Worm (Caenorhabditis elegans): ENCODE results near the gene Y62H9A.14.

Y62H9A.14 gene

ce11 chrX:11934933-11935332, 13.9 kb downstream of the Y62H9A.14 start (continued):
- TF ChIP-seq rbr-2 (tag; optimal IDR thresholded peaks at IDR 0.05), result peak; percentile 72
- 0 out of 2 replicates have a peak, but pooled peaks have one; percentile 12 for TF ChIP-seq Y75B8A.6 (GFP tag; IDR thresholded peaks at IDR 0.05)
- peak; percentile 58 for TF ChIP-seq spr-3 (GFP tag; optimal IDR thresholded peaks at IDR 0.05)
- TF ChIP-seq ces-1 (GFP tag; optimal IDR thresholded peaks at IDR 0.05), result no peak
- TF ChIP-seq zag-1 (tag; optimal IDR thresholded peaks at IDR 0.05), result no peak
- TF ChIP-seq dve-1 (tag; optimal IDR thresholded peaks at IDR 0.05; ENCODE audit: insufficient read depth), result peak; percentile 43
- TF ChIP-seq lin-13 (GFP tag; optimal IDR thresholded peaks at IDR 0.05), result peak; percentile 27
- peak; percentile 42 for TF ChIP-seq sdz-12 (GFP tag; optimal IDR thresholded peaks at IDR 0.05)
- peak; percentile 74 for TF ChIP-seq ctbp-1 (GFP tag; IDR thresholded peaks at IDR 0.05)
- TF ChIP-seq lin-15B (tag; optimal IDR thresholded peaks at IDR 0.05), result no peak
- no peak for TF ChIP-seq ceh-32 (tag; optimal IDR thresholded peaks at IDR 0.05; ENCODE audit: poor library complexity)
- peak; percentile 46 for TF ChIP-seq hlh-30 (tag; optimal IDR thresholded peaks at IDR 0.05; ENCODE audit: insufficient read depth)
- TF ChIP-seq egl-43 (GFP tag; IDR thresholded peaks at IDR 0.05), result peak; percentile 94
- TF ChIP-seq fkh-10 (GFP tag; optimal IDR thresholded peaks at IDR 0.05), result no peak
- TF ChIP-seq daf-16 (GFP tag; optimal IDR thresholded peaks at IDR 0.05), result peak; percentile 55 to 85
- TF ChIP-seq daf-16 (tag; optimal IDR thresholded peaks at IDR 0.05), result peak; percentile 78
- peak; percentile 73 for TF ChIP-seq nhr-102 (tag; optimal IDR thresholded peaks at IDR 0.05)
- TF ChIP-seq Y5F2A.4 (GFP tag; optimal IDR thresholded peaks at IDR 0.05), result peak; percentile 69
- TF ChIP-seq zip-2 (tag; optimal IDR thresholded peaks at IDR 0.05), result peak; percentile 49
- TF ChIP-seq nhr-6 (tag; optimal IDR thresholded peaks at IDR 0.05), result peak; percentile 29
- TF ChIP-seq mxl-3 (GFP tag; optimal IDR thresholded peaks at IDR 0.05), result peak; percentile 11
- TF ChIP-seq zfp-2 (tag; optimal IDR thresholded peaks at IDR 0.05), result peak; percentile 40
- peak; percentile 91 for TF ChIP-seq dmd-8 (GFP tag; IDR thresholded peaks at IDR 0.05)
- peak; percentile 59 for TF ChIP-seq F49E8.2 (tag; optimal IDR thresholded peaks at IDR 0.05; ENCODE audit: borderline replicate concordance)
- peak; percentile 92 for TF ChIP-seq hmg-1.1 (GFP tag; IDR thresholded peaks at IDR 0.05)
- peak; percentile 42 for TF ChIP-seq nhr-48 (tag; optimal IDR thresholded peaks at IDR 0.05)
- TF ChIP-seq egl-27 (tag; optimal IDR thresholded peaks at IDR 0.05), result no peak
- peak; percentile 62 for TF ChIP-seq spr-1 (tag; optimal IDR thresholded peaks at IDR 0.05)
- TF ChIP-seq lir-3 (tag; optimal IDR thresholded peaks at IDR 0.05), result peak; percentile 27
- TF ChIP-seq jun-1 (tag; optimal IDR thresholded peaks at IDR 0.05), result peak; percentile 7
- peak; percentile 44 for TF ChIP-seq hlh-11 (tag; optimal IDR thresholded peaks at IDR 0.05)
- TF ChIP-seq daf-12 (tag; optimal IDR thresholded peaks at IDR 0.05), result no peak
- TF ChIP-seq lin-1 (GFP tag; IDR thresholded peaks at IDR 0.05), result peak; percentile 59; the same call in 1 of the 2 replicates
- peak; percentile 79 for TF ChIP-seq madf-9 (GFP tag; conservative IDR thresholded peaks at IDR 0.05)
- TF ChIP-seq Y48G9A.11 (GFP tag; IDR thresholded peaks at IDR 0.05), result peak; percentile 63; the same call in 1 of the 2 replicates
- TF ChIP-seq dmd-9 (GFP tag; IDR thresholded peaks at IDR 0.05), result peak; percentile 75
- TF ChIP-seq D1046.2 (GFP tag; IDR thresholded peaks at IDR 0.05), result peak; percentile 58; the same call in 1 of the 2 replicates
- TF ChIP-seq set-16 (GFP tag; IDR thresholded peaks at IDR 0.05), result peak; percentile 55
- peak; percentile 52; the same call in 1 of the 2 replicates for TF ChIP-seq F26F4.8 (GFP tag; conservative IDR thresholded peaks at IDR 0.05)
- TF ChIP-seq pha-4 (GFP tag; IDR thresholded peaks at IDR 0.05), result peak; percentile 87
- TF ChIP-seq pha-4 (tag; optimal IDR thresholded peaks at IDR 0.05), result no peak
- TF ChIP-seq dmd-6 (GFP tag; IDR thresholded peaks at IDR 0.05), result peak; percentile 66; the same call in 1 of the 2 replicates
- peak; percentile 58 for TF ChIP-seq nhr-77 (tag; optimal IDR thresholded peaks at IDR 0.05)
- peak; percentile 78 for TF ChIP-seq duxl-1 (tag; optimal IDR thresholded peaks at IDR 0.05; ENCODE audit: poor library complexity)
- TF ChIP-seq snpc-1.2 (GFP tag; IDR thresholded peaks at IDR 0.05), result peak; percentile 87
- TF ChIP-seq attf-4 (tag; optimal IDR thresholded peaks at IDR 0.05), result no peak
- TF ChIP-seq nhr-41 (GFP tag; IDR thresholded peaks at IDR 0.05), result 0 out of 2 replicates have a peak, but pooled peaks have one; percentile 33
- TF ChIP-seq T20F7.1 (GFP tag; optimal IDR thresholded peaks at IDR 0.05), result no peak
- no peak for TF ChIP-seq mep-1 (tag; optimal IDR thresholded peaks at IDR 0.05)

Measured in whole organism, L4 larva.